Worm (Caenorhabditis elegans): ENCODE measurements around the gene clec-6.
A peak's percentile ranks its signal among the peaks of the same experiment; 100 is the strongest.

clec-6 gene

ce11 chrIII:4930154-4930679 is 43.0 kb upstream of the clec-6 start, which contains the start of gene set-2 (continued):
- TF ChIP-seq rpc-1 (optimal IDR thresholded peaks at IDR 0.05) (no peak), rpc-1 (tag; optimal IDR thresholded peaks at IDR 0.05) (no peak), dox-1 (GFP tag; IDR thresholded peaks at IDR 0.05) (peak; percentile 90), nhr-179 (tag; optimal IDR thresholded peaks at IDR 0.05) (no peak), Y53F4B.3 (GFP tag; IDR thresholded peaks at IDR 0.05) (no peak), snpc-4 (GFP tag; optimal IDR thresholded peaks at IDR 0.05) (peak; percentile 16), snpc-4 (tag; optimal IDR thresholded peaks at IDR 0.05) (peak in 1 of 4 experiments; percentile 37), sea-2 (GFP tag; IDR thresholded peaks at IDR 0.05) (no peak), attf-5 (GFP tag; optimal IDR thresholded peaks at IDR 0.05) (peak; percentile 91), F33H1.4 (GFP tag; IDR thresholded peaks at IDR 0.05) (peak; percentile 76), unc-62 (GFP tag; optimal IDR thresholded peaks at IDR 0.05) (no peak), F23B12.7 (tag; optimal IDR thresholded peaks at IDR 0.05; ENCODE audit: insufficient read depth) (no peak), Y67H2A.10 (GFP tag; conservative IDR thresholded peaks at IDR 0.05) (peak; percentile 45; the same call in 1 of the 2 replicates), hlh-26 (GFP tag; conservative IDR thresholded peaks at IDR 0.05) (no peak), ama-1 (optimal IDR thresholded peaks at IDR 0.05) (no peak), ama-1 (GFP tag; optimal IDR thresholded peaks at IDR 0.05) (no peak), fkh-3 (tag; optimal IDR thresholded peaks at IDR 0.05) (no peak), aptf-2 (GFP tag; conservative IDR thresholded peaks at IDR 0.05) (0 out of 2 replicates have a peak, but pooled peaks have one; percentile 41), K11D2.4 (GFP tag; IDR thresholded peaks at IDR 0.05) (peak; percentile 58; the same call in 1 of the 2 replicates), mes-4 (tag; optimal IDR thresholded peaks at IDR 0.05) (no peak), madf-10 (tag; optimal IDR thresholded peaks at IDR 0.05) (peak; percentile 55), madf-3 (GFP tag; IDR thresholded peaks at IDR 0.05) (peak; percentile 89), lsy-27 (tag; optimal IDR thresholded peaks at IDR 0.05; ENCODE audit: borderline replicate concordance, insufficient read depth) (no peak), lin-35 (GFP tag; optimal IDR thresholded peaks at IDR 0.05) (peak; percentile 29 to 89 (median 79)), athp-1 (tag; optimal IDR thresholded peaks at IDR 0.05) (peak; percentile 75), ceh-40 (GFP tag; IDR thresholded peaks at IDR 0.05) (peak; percentile 54; the same call in 1 of the 2 replicates), cebp-1 (GFP tag; IDR thresholded peaks at IDR 0.05) (no peak), cebp-1 (tag; optimal IDR thresholded peaks at IDR 0.05) (peak; percentile 67), hmg-1.2 (GFP tag; IDR thresholded peaks at IDR 0.05) (peak; percentile 48), repo-1 (tag; optimal IDR thresholded peaks at IDR 0.05) (no peak), cebp-2 (GFP tag; IDR thresholded peaks at IDR 0.05) (no peak), ceh-58 (GFP tag; IDR thresholded peaks at IDR 0.05) (no peak), ccch-3 (GFP tag; optimal IDR thresholded peaks at IDR 0.05) (no peak), zim-3 (tag; optimal IDR thresholded peaks at IDR 0.05) (no peak), Y56A3A.18 (GFP tag; IDR thresholded peaks at IDR 0.05) (no peak), lsl-1 (GFP tag; optimal IDR thresholded peaks at IDR 0.05) (peak; percentile 75), sptf-2 (GFP tag; optimal IDR thresholded peaks at IDR 0.05) (peak; percentile 84), F39B2.1 (GFP tag; IDR thresholded peaks at IDR 0.05) (peak; percentile 81; the same call in 1 of the 2 replicates), ztf-18 (tag; optimal IDR thresholded peaks at IDR 0.05) (peak; percentile 74), lag-1 (GFP tag; IDR thresholded peaks at IDR 0.05) (no peak), F57A8.1 (GFP tag; optimal IDR thresholded peaks at IDR 0.05) (no peak), egrh-3 (GFP tag; IDR thresholded peaks at IDR 0.05) (peak; percentile 43; the same call in 1 of the 2 replicates), ceh-100 (GFP tag; IDR thresholded peaks at IDR 0.05) (peak; percentile 50), nhr-120 (GFP tag; IDR thresholded peaks at IDR 0.05) (no peak), lin-26 (GFP tag; IDR thresholded peaks at IDR 0.05) (0 out of 2 replicates have a peak, but pooled peaks have one; percentile 39), T26A5.8 (tag; optimal IDR thresholded peaks at IDR 0.05) (no peak), D2030.7 (GFP tag; IDR thresholded peaks at IDR 0.05) (peak; percentile 80), B0261.1 (tag; optimal IDR thresholded peaks at IDR 0.05) (no peak), madf-6 (GFP tag; IDR thresholded peaks at IDR 0.05) (peak; percentile 88), bed-2 (GFP tag; IDR thresholded peaks at IDR 0.05) (peak; percentile 92)
